Worm (Caenorhabditis elegans) whole organism, L3 larva: ENCODE data around the gene F23A7.3.
"Not testable (repeated sequence)": the region's sequence is repeated elsewhere in the genome, so short reads cannot be mapped to it uniquely, and the experiment has no call there.

Experiments used
- R02D3.7 ChIP-seq: fragments of 150-350 bp; optimal IDR thresholded peaks from 2 replicates; lab custom pipeline; 2014; ENCODE audit warnings: missing biosample characterization, missing genetic modification characterization
- ZK546.5 ChIP-seq: sonication (generic microtip); optimal IDR thresholded peaks from 2 replicates; lab custom pipeline; 2017; ENCODE audit warnings: missing biosample characterization, missing genetic modification characterization
- aly-2 ChIP-seq: fragments of 150-350 bp; optimal IDR thresholded peaks from 2 replicates; lab custom pipeline; 2014; ENCODE audit warnings: missing biosample characterization, missing genetic modification characterization
- ama-1 ChIP-seq: fragments of 150-350 bp; optimal IDR thresholded peaks from 2 replicates; lab custom pipeline; 2018
- ceh-16 ChIP-seq: sonication (generic microtip); optimal IDR thresholded peaks from 2 replicates; lab custom pipeline; 2017; ENCODE audit warnings: missing biosample characterization, missing genetic modification characterization
- ceh-28 ChIP-seq: fragments of 150-350 bp; optimal IDR thresholded peaks from 2 replicates; lab custom pipeline; 2014; ENCODE audit warnings: missing biosample characterization, missing genetic modification reagents, missing genetic modification characterization
- ceh-82 ChIP-seq: fragments of 150-350 bp; optimal IDR thresholded peaks from 2 replicates; lab custom pipeline; 2014; ENCODE audit warnings: missing biosample characterization, missing genetic modification characterization
- ceh-9 ChIP-seq: sonication (generic microtip); optimal IDR thresholded peaks from 2 replicates; lab custom pipeline; 2018; ENCODE audit warnings: missing biosample characterization, missing genetic modification characterization
- egl-27 ChIP-seq: sonication (generic microtip); optimal IDR thresholded peaks from 4 replicates; lab custom pipeline; 2017; ENCODE audit warnings: missing biosample characterization, missing genetic modification reagents, missing genetic modification characterization
- egl-5 ChIP-seq: fragments of 150-350 bp; optimal IDR thresholded peaks from 2 replicates; lab custom pipeline; 2017; ENCODE audit warnings: missing biosample characterization, missing genetic modification reagents, missing genetic modification characterization, inconsistent platforms
- elt-1 ChIP-seq: fragments of 150-350 bp; optimal IDR thresholded peaks from 2 replicates; lab custom pipeline; 2014; ENCODE audit warnings: missing biosample characterization, missing genetic modification characterization
- elt-2 ChIP-seq: sonication (generic microtip); optimal IDR thresholded peaks from 2 replicates; lab custom pipeline; 2016; ENCODE audit warnings: missing genetic modification reagents, mild to moderate bottlenecking, missing genetic modification characterization, missing compliant biosample characterization
- elt-3 ChIP-seq, 3 experiments: fragments of 150-350 bp in 1 of 3; sonication (generic microtip) in 2 of 3; optimal IDR thresholded peaks; 2 replicates in 2 of 3; 4 replicates in 1 of 3; lab custom pipeline; 2014 to 2017; ENCODE audit warnings: missing biosample characterization in 3 of 3, missing genetic modification characterization in 3 of 3
- eor-1 ChIP-seq, 2 experiments: fragments of 150-350 bp; optimal IDR thresholded peaks; 2 replicates each; lab custom pipeline; 2014 to 2018; ENCODE audit warnings: missing biosample characterization in 2 of 2, missing genetic modification characterization in 2 of 2
- fkh-10 ChIP-seq: sonication (generic microtip); optimal IDR thresholded peaks from 2 replicates; lab custom pipeline; 2017; ENCODE audit warnings: missing biosample characterization, missing genetic modification reagents, missing genetic modification characterization
- fkh-2 ChIP-seq: fragments of 150-350 bp; optimal IDR thresholded peaks from 2 replicates; lab custom pipeline; 2014; ENCODE audit warnings: missing biosample characterization, missing genetic modification reagents, missing genetic modification characterization
- fos-1 ChIP-seq: fragments of 150-350 bp; optimal IDR thresholded peaks from 2 replicates; lab custom pipeline; 2014; ENCODE audit warnings: missing biosample characterization, missing genetic modification characterization
- hmg-11 ChIP-seq: sonication (generic microtip); optimal IDR thresholded peaks from 2 replicates; lab custom pipeline; 2016; ENCODE audit warnings: missing genetic modification characterization, missing compliant biosample characterization
- jun-1 ChIP-seq: fragments of 150-350 bp; optimal IDR thresholded peaks from 2 replicates; lab custom pipeline; 2014; ENCODE audit warnings: missing biosample characterization, missing genetic modification reagents, missing genetic modification characterization
- lin-15B ChIP-seq: fragments of 150-350 bp; optimal IDR thresholded peaks from 2 replicates; lab custom pipeline; 2014; ENCODE audit warnings: missing biosample characterization, missing genetic modification characterization
- lin-39 ChIP-seq: fragments of 150-350 bp; optimal IDR thresholded peaks from 2 replicates; lab custom pipeline; 2018; ENCODE audit warnings: missing biosample characterization, missing genetic modification reagents, missing genetic modification characterization
- lsy-12 ChIP-seq: sonication (generic microtip); optimal IDR thresholded peaks from 2 replicates; lab custom pipeline; 2016; ENCODE audit warnings: mild to moderate bottlenecking, missing genetic modification characterization, missing compliant biosample characterization
- mdl-1 ChIP-seq: fragments of 150-350 bp; optimal IDR thresholded peaks from 2 replicates; lab custom pipeline; 2014; ENCODE audit warnings: missing biosample characterization, missing genetic modification characterization
- mml-1 ChIP-seq: fragments of 150-350 bp; sonication (generic microtip); optimal IDR thresholded peaks from 3 replicates; lab custom pipeline; 2014; ENCODE audit warnings: missing biosample characterization, missing genetic modification characterization
- nfya-1 ChIP-seq: sonication (generic microtip); optimal IDR thresholded peaks from 2 replicates; lab custom pipeline; 2017; ENCODE audit warnings: missing genetic modification characterization, mild to moderate bottlenecking, missing compliant biosample characterization, antibody characterized with exemption, moderate library complexity; ENCODE audit not compliant: insufficient read depth
- nhr-11 ChIP-seq: fragments of 150-350 bp; optimal IDR thresholded peaks from 2 replicates; lab custom pipeline; 2014; ENCODE audit warnings: missing biosample characterization, missing genetic modification characterization
- nhr-23 ChIP-seq: fragments of 150-350 bp; optimal IDR thresholded peaks from 2 replicates; lab custom pipeline; 2014; ENCODE audit warnings: missing biosample characterization, missing genetic modification reagents, missing genetic modification characterization
- nhr-237 ChIP-seq: fragments of 150-350 bp; optimal IDR thresholded peaks from 2 replicates; lab custom pipeline; 2014; ENCODE audit warnings: missing biosample characterization, missing genetic modification characterization
- nhr-25 ChIP-seq: sonication (generic microtip); optimal IDR thresholded peaks from 2 replicates; lab custom pipeline; 2017; ENCODE audit warnings: missing biosample characterization, missing genetic modification characterization
- nhr-43 ChIP-seq: sonication (generic microtip); optimal IDR thresholded peaks from 2 replicates; lab custom pipeline; 2016; ENCODE audit warnings: mild to moderate bottlenecking, missing genetic modification characterization, missing compliant biosample characterization; ENCODE audit not compliant: poor library complexity, severe bottlenecking
- nhr-67 ChIP-seq: fragments of 150-350 bp; optimal IDR thresholded peaks from 2 replicates; lab custom pipeline; 2014; ENCODE audit warnings: missing biosample characterization, missing genetic modification characterization
- nhr-76 ChIP-seq: fragments of 150-350 bp; sonication (generic microtip); optimal IDR thresholded peaks from 5 replicates; lab custom pipeline; 2014; ENCODE audit warnings: missing biosample characterization, missing genetic modification characterization
- pha-4 ChIP-seq: fragments of 150-350 bp; optimal IDR thresholded peaks from 2 replicates; lab custom pipeline; 2014; ENCODE audit warnings: missing biosample characterization, missing genetic modification reagents, missing genetic modification characterization
- pqm-1 ChIP-seq: fragments of 150-350 bp; optimal IDR thresholded peaks from 2 replicates; lab custom pipeline; 2017; ENCODE audit warnings: missing biosample characterization, missing genetic modification characterization, inconsistent platforms
- sea-2 ChIP-seq: fragments of 150-350 bp; sonication (generic microtip); optimal IDR thresholded peaks from 4 replicates; lab custom pipeline; 2014; ENCODE audit warnings: missing biosample characterization, missing genetic modification reagents, missing genetic modification characterization
- skn-1 ChIP-seq: fragments of 150-350 bp; optimal IDR thresholded peaks from 2 replicates; lab custom pipeline; 2014; ENCODE audit warnings: missing biosample characterization, missing genetic modification characterization
- snpc-4 ChIP-seq: fragments of 150-350 bp; optimal IDR thresholded peaks from 2 replicates; lab custom pipeline; 2014; ENCODE audit warnings: missing biosample characterization, missing genetic modification characterization
- tbx-2 ChIP-seq: sonication (generic microtip); optimal IDR thresholded peaks from 2 replicates; lab custom pipeline; 2016; ENCODE audit warnings: mild to moderate bottlenecking, missing genetic modification characterization, missing compliant biosample characterization
- unc-39 ChIP-seq: sonication (generic microtip); optimal IDR thresholded peaks from 4 replicates; lab custom pipeline; 2017; ENCODE audit warnings: missing biosample characterization, missing genetic modification characterization
- unc-62 ChIP-seq: fragments of 150-350 bp; sonication (generic microtip); optimal IDR thresholded peaks from 4 replicates; lab custom pipeline; 2014; ENCODE audit warnings: missing biosample characterization, missing genetic modification reagents, missing genetic modification characterization
- zag-1 ChIP-seq: fragments of 150-350 bp; optimal IDR thresholded peaks from 2 replicates; lab custom pipeline; 2014; ENCODE audit warnings: missing biosample characterization, missing genetic modification characterization
- ztf-11 ChIP-seq: fragments of 150-350 bp; optimal IDR thresholded peaks from 2 replicates; lab custom pipeline; 2014; ENCODE audit warnings: missing biosample characterization, missing genetic modification characterization
- ztf-4 ChIP-seq: fragments of 150-350 bp; optimal IDR thresholded peaks from 2 replicates; lab custom pipeline; 2014; ENCODE audit warnings: missing biosample characterization, missing genetic modification characterization

The F23A7.3 gene

DNA sequence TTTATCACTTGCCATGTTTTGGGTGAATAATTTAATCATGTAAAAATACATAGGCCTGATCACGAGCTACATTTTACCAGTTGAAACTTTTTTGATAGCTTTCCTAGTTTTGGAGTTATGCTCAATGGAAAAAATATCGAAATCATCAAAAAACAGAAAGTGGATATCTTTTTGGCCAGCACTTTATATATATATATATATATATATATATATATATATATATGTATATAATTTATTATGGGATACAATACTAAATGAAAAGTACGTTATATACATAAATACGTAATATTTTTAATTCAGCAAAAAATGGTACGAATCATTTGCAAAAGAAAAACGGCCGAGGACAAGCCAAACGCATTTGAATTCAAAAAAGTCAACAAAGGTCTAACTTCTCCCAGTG lies at the start of gene F23A7.3:
F23A7.3 (plus strand) TSS at position 301 of the 400 bp plus-strand sequence.
- TF ChIP-seq nhr-237 (tag; lab: Kevin White, UChicago); snpc-4; ama-1 (lab: Kevin White, UChicago): not testable (repeated sequence)
- TF ChIP-seq, all 47 proteins: peak for 0; not testable (repeated sequence) for 47

DNA sequence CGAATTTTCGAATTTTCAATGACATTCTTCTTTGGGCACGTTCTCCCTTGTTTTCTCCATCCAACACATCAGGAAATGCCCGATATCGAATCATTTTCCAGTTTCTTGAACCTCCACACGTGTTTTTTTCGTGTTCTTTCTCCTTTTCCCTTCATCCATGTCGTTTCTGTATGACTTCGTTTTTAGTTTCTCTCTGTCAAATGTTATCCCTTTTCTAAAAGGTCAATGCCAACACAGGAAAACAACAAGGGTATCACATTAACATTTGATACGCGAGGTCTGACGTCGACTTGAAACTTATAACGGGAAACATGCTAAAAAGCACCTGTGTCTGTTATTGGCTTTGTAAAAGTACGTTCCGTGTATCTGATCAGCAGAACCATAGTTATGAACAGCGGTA lies 46.9 kb upstream of the F23A7.3 start:
- TF ChIP-seq fkh-2 (tag; lab: Kevin White, UChicago) = no peak
- no peak for TF ChIP-seq fkh-10 (GFP tag; lab: Kevin White, UChicago)

- no peak for TF ChIP-seq mml-1 (tag; lab: Kevin White, UChicago)
- no peak for TF ChIP-seq R02D3.7 (tag; lab: Kevin White, UChicago)
- no peak for TF ChIP-seq elt-3 (tag; optimal IDR thresholded peaks at IDR 0.05; lab: Kevin White, UChicago)
- no peak for TF ChIP-seq egl-27 (tag; lab: Kevin White, UChicago)
- TF ChIP-seq mdl-1 (tag; lab: Kevin White, UChicago) = no peak
- TF ChIP-seq ceh-16 (tag; lab: Kevin White, UChicago) = no peak
- TF ChIP-seq nhr-11 = no peak
These were observed 35.7 kb upstream of the F23A7.3 start, which contains the start of gene nlp-67 for ce11 chrX:16184069-16184468. TSS of gene nlp-67 (plus strand) at chrX:16184369.

DNA sequence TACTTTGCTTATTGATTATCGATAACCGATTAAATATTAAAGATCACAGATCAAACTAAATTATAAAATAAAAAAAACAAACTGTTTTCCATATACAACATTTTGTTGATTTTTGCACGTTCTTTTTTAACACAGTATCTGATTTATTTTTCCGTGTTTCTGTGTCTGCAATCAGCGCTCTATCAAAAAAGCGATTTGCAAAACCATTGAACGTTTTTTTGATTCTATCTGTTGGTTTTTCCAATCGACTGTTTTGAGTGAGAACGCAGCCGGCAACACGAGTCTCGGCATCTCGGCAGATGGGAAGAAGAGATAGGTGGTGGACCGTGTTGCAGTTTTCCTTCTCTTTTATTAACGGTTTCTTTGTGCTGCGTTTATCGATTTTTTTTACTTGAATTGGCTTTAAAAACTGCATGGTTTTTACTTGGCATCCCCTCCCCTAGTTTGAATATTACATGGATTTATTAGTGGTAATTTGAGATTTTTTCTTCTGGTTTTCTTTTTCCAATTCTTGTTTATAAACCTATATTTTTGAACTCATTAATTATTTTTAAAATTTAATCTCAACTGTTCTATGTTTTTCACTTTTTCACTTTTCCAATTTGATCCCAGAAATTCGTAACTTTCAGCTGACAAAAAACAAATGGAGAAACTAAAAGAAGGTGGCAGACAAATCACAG lies 30.4 kb upstream of the F23A7.3 start, which contains the start of gene slc-25A21:
slc-25A21 (plus strand) TSS at position 630 of the 680 bp plus-strand sequence.
- TF ChIP-seq nhr-76 (no peak), ceh-28 (tag; lab: Kevin White, UChicago) (peak; percentile 21)

ce11 chrX:16192574-16192973 lies 27.2 kb upstream of the F23A7.3 start:
- TF ChIP-seq nhr-11 (no peak), egl-27 (tag; lab: Kevin White, UChicago) (no peak), hmg-11 (tag; lab: Kevin White, UChicago) (no peak), pha-4 (peak; percentile 74), ceh-82 (tag; lab: Kevin White, UChicago) (no peak), ceh-16 (tag; lab: Kevin White, UChicago) (no peak), zag-1 (tag; lab: Kevin White, UChicago) (no peak), skn-1 (tag; lab: Kevin White, UChicago) (no peak), lin-39 (no peak), jun-1 (peak; percentile 83), nhr-237 (tag; lab: Kevin White, UChicago) (no peak), unc-62 (GFP tag; lab: Kevin White, UChicago) (no peak), egl-5 (tag; lab: Kevin White, UChicago) (no peak), ZK546.5 (tag; lab: Kevin White, UChicago) (no peak), snpc-4 (no peak), nfya-1 (tag; lab: Kevin White, UChicago) (no peak), lin-15B (no peak), pqm-1 (tag; lab: Kevin White, UChicago) (peak; percentile 100), eor-1 (tag; optimal IDR thresholded peaks at IDR 0.05; lab: Kevin White, UChicago) (no peak), fkh-10 (GFP tag; lab: Kevin White, UChicago) (no peak), aly-2 (tag; lab: Kevin White, UChicago) (no peak), fkh-2 (tag; lab: Kevin White, UChicago) (no peak), nhr-67 (tag; lab: Kevin White, UChicago) (no peak), elt-2 (tag; lab: Kevin White, UChicago) (peak; percentile 99), nhr-23 (tag; lab: Kevin White, UChicago) (peak; percentile 43), nhr-43 (tag; lab: Kevin White, UChicago) (peak; percentile 66), nhr-76 (no peak), ztf-4 (tag; lab: Kevin White, UChicago) (no peak), ceh-9 (no peak), tbx-2 (tag; lab: Kevin White, UChicago) (no peak), lsy-12 (tag; lab: Kevin White, UChicago) (no peak), ama-1 (lab: Kevin White, UChicago) (no peak), sea-2 (GFP tag; lab: Kevin White, UChicago) (no peak), elt-3 (tag; optimal IDR thresholded peaks at IDR 0.05; lab: Kevin White, UChicago) (peak in 2 of 3 experiments; percentile 69 to 90), elt-1 (tag; lab: Kevin White, UChicago) (no peak), mml-1 (tag; lab: Kevin White, UChicago) (no peak), nhr-25 (no peak), fos-1 (no peak), ztf-11 (tag; lab: Kevin White, UChicago) (no peak), unc-39 (no peak)
